Worm (Caenorhabditis elegans) whole organism, L3 larva: ENCODE results near the gene znf-207.

Source experiments
- R02D3.7 ChIP-seq: fragments of 150-350 bp; optimal IDR thresholded peaks from 2 replicates; lab custom pipeline; 2014; ENCODE audit warnings: missing biosample characterization, missing genetic modification characterization
- ZK546.5 ChIP-seq: sonication (generic microtip); optimal IDR thresholded peaks from 2 replicates; lab custom pipeline; 2017; ENCODE audit warnings: missing biosample characterization, missing genetic modification characterization
- aly-2 ChIP-seq: fragments of 150-350 bp; optimal IDR thresholded peaks from 2 replicates; lab custom pipeline; 2014; ENCODE audit warnings: missing biosample characterization, missing genetic modification characterization
- ama-1 ChIP-seq: fragments of 150-350 bp; optimal IDR thresholded peaks from 2 replicates; lab custom pipeline; 2018
- ceh-16 ChIP-seq: sonication (generic microtip); optimal IDR thresholded peaks from 2 replicates; lab custom pipeline; 2017; ENCODE audit warnings: missing biosample characterization, missing genetic modification characterization
- ceh-28 ChIP-seq: fragments of 150-350 bp; optimal IDR thresholded peaks from 2 replicates; lab custom pipeline; 2014; ENCODE audit warnings: missing biosample characterization, missing genetic modification reagents, missing genetic modification characterization
- ceh-9 ChIP-seq: sonication (generic microtip); optimal IDR thresholded peaks from 2 replicates; lab custom pipeline; 2018; ENCODE audit warnings: missing biosample characterization, missing genetic modification characterization
- daf-12 ChIP-seq: fragments of 150-350 bp; optimal IDR thresholded peaks from 2 replicates; lab custom pipeline; 2014; ENCODE audit warnings: missing biosample characterization, missing genetic modification reagents, missing genetic modification characterization
- egl-27 ChIP-seq: sonication (generic microtip); optimal IDR thresholded peaks from 4 replicates; lab custom pipeline; 2017; ENCODE audit warnings: missing biosample characterization, missing genetic modification reagents, missing genetic modification characterization
- egl-5 ChIP-seq: fragments of 150-350 bp; optimal IDR thresholded peaks from 2 replicates; lab custom pipeline; 2017; ENCODE audit warnings: missing biosample characterization, missing genetic modification reagents, missing genetic modification characterization, inconsistent platforms
- elt-1 ChIP-seq: fragments of 150-350 bp; optimal IDR thresholded peaks from 2 replicates; lab custom pipeline; 2014; ENCODE audit warnings: missing biosample characterization, missing genetic modification characterization
- elt-2 ChIP-seq: sonication (generic microtip); optimal IDR thresholded peaks from 2 replicates; lab custom pipeline; 2016; ENCODE audit warnings: missing genetic modification reagents, mild to moderate bottlenecking, missing genetic modification characterization, missing compliant biosample characterization
- elt-3 ChIP-seq, 3 experiments: fragments of 150-350 bp in 1 of 3; sonication (generic microtip) in 2 of 3; optimal IDR thresholded peaks; 2 replicates in 2 of 3; 4 replicates in 1 of 3; lab custom pipeline; 2014 to 2017; ENCODE audit warnings: missing biosample characterization in 3 of 3, missing genetic modification characterization in 3 of 3
- hmg-11 ChIP-seq: sonication (generic microtip); optimal IDR thresholded peaks from 2 replicates; lab custom pipeline; 2016; ENCODE audit warnings: missing genetic modification characterization, missing compliant biosample characterization
- jun-1 ChIP-seq: fragments of 150-350 bp; optimal IDR thresholded peaks from 2 replicates; lab custom pipeline; 2014; ENCODE audit warnings: missing biosample characterization, missing genetic modification reagents, missing genetic modification characterization
- lin-39 ChIP-seq: fragments of 150-350 bp; optimal IDR thresholded peaks from 2 replicates; lab custom pipeline; 2018; ENCODE audit warnings: missing biosample characterization, missing genetic modification reagents, missing genetic modification characterization
- lsy-12 ChIP-seq: sonication (generic microtip); optimal IDR thresholded peaks from 2 replicates; lab custom pipeline; 2016; ENCODE audit warnings: mild to moderate bottlenecking, missing genetic modification characterization, missing compliant biosample characterization
- mdl-1 ChIP-seq: fragments of 150-350 bp; optimal IDR thresholded peaks from 2 replicates; lab custom pipeline; 2014; ENCODE audit warnings: missing biosample characterization, missing genetic modification characterization
- mml-1 ChIP-seq: fragments of 150-350 bp; sonication (generic microtip); optimal IDR thresholded peaks from 3 replicates; lab custom pipeline; 2014; ENCODE audit warnings: missing biosample characterization, missing genetic modification characterization
- nfya-1 ChIP-seq: sonication (generic microtip); optimal IDR thresholded peaks from 2 replicates; lab custom pipeline; 2017; ENCODE audit warnings: missing genetic modification characterization, mild to moderate bottlenecking, missing compliant biosample characterization, antibody characterized with exemption, moderate library complexity; ENCODE audit not compliant: insufficient read depth
- nhr-11 ChIP-seq: fragments of 150-350 bp; optimal IDR thresholded peaks from 2 replicates; lab custom pipeline; 2014; ENCODE audit warnings: missing biosample characterization, missing genetic modification characterization
- nhr-237 ChIP-seq: fragments of 150-350 bp; optimal IDR thresholded peaks from 2 replicates; lab custom pipeline; 2014; ENCODE audit warnings: missing biosample characterization, missing genetic modification characterization
- nhr-25 ChIP-seq: sonication (generic microtip); optimal IDR thresholded peaks from 2 replicates; lab custom pipeline; 2017; ENCODE audit warnings: missing biosample characterization, missing genetic modification characterization
- nhr-28 ChIP-seq: fragments of 150-350 bp; optimal IDR thresholded peaks from 2 replicates; lab custom pipeline; 2014; ENCODE audit warnings: missing biosample characterization, missing genetic modification characterization
- nhr-67 ChIP-seq: fragments of 150-350 bp; optimal IDR thresholded peaks from 2 replicates; lab custom pipeline; 2014; ENCODE audit warnings: missing biosample characterization, missing genetic modification characterization
- nhr-76 ChIP-seq: fragments of 150-350 bp; sonication (generic microtip); optimal IDR thresholded peaks from 5 replicates; lab custom pipeline; 2014; ENCODE audit warnings: missing biosample characterization, missing genetic modification characterization
- pha-4 ChIP-seq: fragments of 150-350 bp; optimal IDR thresholded peaks from 2 replicates; lab custom pipeline; 2014; ENCODE audit warnings: missing biosample characterization, missing genetic modification reagents, missing genetic modification characterization
- sea-2 ChIP-seq: fragments of 150-350 bp; sonication (generic microtip); optimal IDR thresholded peaks from 4 replicates; lab custom pipeline; 2014; ENCODE audit warnings: missing biosample characterization, missing genetic modification reagents, missing genetic modification characterization
- skn-1 ChIP-seq: fragments of 150-350 bp; optimal IDR thresholded peaks from 2 replicates; lab custom pipeline; 2014; ENCODE audit warnings: missing biosample characterization, missing genetic modification characterization
- unc-62 ChIP-seq: fragments of 150-350 bp; sonication (generic microtip); optimal IDR thresholded peaks from 4 replicates; lab custom pipeline; 2014; ENCODE audit warnings: missing biosample characterization, missing genetic modification reagents, missing genetic modification characterization
- zag-1 ChIP-seq: fragments of 150-350 bp; optimal IDR thresholded peaks from 2 replicates; lab custom pipeline; 2014; ENCODE audit warnings: missing biosample characterization, missing genetic modification characterization
- ztf-11 ChIP-seq: fragments of 150-350 bp; optimal IDR thresholded peaks from 2 replicates; lab custom pipeline; 2014; ENCODE audit warnings: missing biosample characterization, missing genetic modification characterization
- ztf-4 ChIP-seq: fragments of 150-350 bp; optimal IDR thresholded peaks from 2 replicates; lab custom pipeline; 2014; ENCODE audit warnings: missing biosample characterization, missing genetic modification characterization

The znf-207 gene

ce11 chrIV:11351563-11351962 is 40.8 kb downstream of the znf-207 start:
- no peak for TF ChIP-seq nhr-28 (tag; lab: Kevin White, UChicago)
- no peak for TF ChIP-seq jun-1
- no peak for TF ChIP-seq nfya-1 (tag; lab: Kevin White, UChicago)
- TF ChIP-seq mml-1 (tag; lab: Kevin White, UChicago) = no peak
- TF ChIP-seq R02D3.7 = no peak
- TF ChIP-seq mdl-1 = no peak
- TF ChIP-seq nhr-25 (tag; lab: Kevin White, UChicago) = no peak
- TF ChIP-seq egl-5 (tag; lab: Kevin White, UChicago) = no peak
- TF ChIP-seq ceh-9 = no peak

- peak; percentile 8 for TF ChIP-seq nhr-11 (tag; lab: Kevin White, UChicago)
- no peak for TF ChIP-seq ZK546.5
Observed at ce11 chrIV:11352768-11353167, 42.0 kb downstream of the znf-207 start.

- no peak for TF ChIP-seq mml-1 (tag; lab: Kevin White, UChicago)
- peak; percentile 59 for TF ChIP-seq nfya-1 (tag; lab: Kevin White, UChicago)
- no peak for TF ChIP-seq nhr-25 (tag; lab: Kevin White, UChicago)
- TF ChIP-seq ztf-11 = no peak
- no peak for TF ChIP-seq nhr-237 (tag; lab: Kevin White, UChicago)
- TF ChIP-seq R02D3.7 = no peak
- TF ChIP-seq skn-1 = peak; percentile 29
- no peak for TF ChIP-seq zag-1 (tag; lab: Kevin White, UChicago)
- TF ChIP-seq egl-5 (tag; lab: Kevin White, UChicago) = peak; percentile 62
- TF ChIP-seq aly-2 (tag; lab: Kevin White, UChicago) = no peak
- TF ChIP-seq unc-62 (GFP tag; lab: Kevin White, UChicago) = no peak
- TF ChIP-seq ceh-16 (tag; lab: Kevin White, UChicago) = no peak
- no peak for TF ChIP-seq nhr-76 (tag; lab: Kevin White, UChicago)
- peak; percentile 87 for TF ChIP-seq lin-39 (tag; lab: Kevin White, UChicago)
- no peak for TF ChIP-seq elt-2 (tag; lab: Kevin White, UChicago)
- peak; percentile 56 for TF ChIP-seq elt-1
- TF ChIP-seq ZK546.5 = no peak
- no peak for TF ChIP-seq lsy-12 (tag; lab: Kevin White, UChicago)
- no peak for TF ChIP-seq elt-3 (tag; optimal IDR thresholded peaks at IDR 0.05; lab: Kevin White, UChicago)
- no peak for TF ChIP-seq ztf-4 (tag; lab: Kevin White, UChicago)
- no peak for TF ChIP-seq daf-12 (tag; lab: Kevin White, UChicago)
- peak; percentile 15 for TF ChIP-seq hmg-11
Observed at ce11 chrIV:11353946-11354458, 43.2 kb downstream of the znf-207 start, which contains the start of gene T01G1.2. T01G1.2 (plus strand) TSS chrIV:11354408.

- TF ChIP-seq ceh-28 (tag; lab: Kevin White, UChicago) = no peak
- TF ChIP-seq ama-1 (lab: Kevin White, UChicago) = no peak
- TF ChIP-seq pha-4 (tag; lab: Kevin White, UChicago) = no peak
- TF ChIP-seq mdl-1 = no peak
- TF ChIP-seq daf-12 (tag; lab: Kevin White, UChicago) = no peak
- TF ChIP-seq nhr-237 (tag; lab: Kevin White, UChicago) = no peak
- no peak for TF ChIP-seq nhr-67 (tag; lab: Kevin White, UChicago)
- TF ChIP-seq egl-27 (tag; lab: Kevin White, UChicago) = no peak
- no peak for TF ChIP-seq sea-2 (GFP tag; lab: Kevin White, UChicago)
- TF ChIP-seq hmg-11 = no peak
- TF ChIP-seq elt-1 = no peak
- no peak for TF ChIP-seq R02D3.7
- TF ChIP-seq, all 47 proteins: peak for 0
Observed at ce11 chrIV:11359769-11360168, 49.0 kb downstream of the znf-207 start, which contains the start of gene klp-12. klp-12 (minus strand) TSS chrIV:11359869.

ce11 chrIV:11361409-11361808 is 50.6 kb downstream of the znf-207 start, which contains the start of gene T01G1.4:
T01G1.4 (minus strand) TSS chrIV:11361509.
- TF ChIP-seq nhr-67 (tag; lab: Kevin White, UChicago) (no peak), elt-3 (tag; optimal IDR thresholded peaks at IDR 0.05; lab: Kevin White, UChicago) (no peak), nhr-25 (tag; lab: Kevin White, UChicago) (no peak), lsy-12 (tag; lab: Kevin White, UChicago) (no peak)
